Worm (Caenorhabditis elegans): ENCODE measurements around the gene C15F1.5.
A peak's percentile ranks its signal among the peaks of the same experiment; 100 is the strongest.

Gene C15F1.5

ce11 chrII:6958136-6958535, 12.3 kb downstream of the C15F1.5 start:
- TF ChIP-seq xnd-1 (tag; optimal IDR thresholded peaks at IDR 0.05) (no peak), nhr-179 (tag; optimal IDR thresholded peaks at IDR 0.05) (no peak), unc-130 (GFP tag; optimal IDR thresholded peaks at IDR 0.05) (no peak), dpl-1 (GFP tag; optimal IDR thresholded peaks at IDR 0.05) (no peak), Y79H2A.3 (GFP tag; conservative IDR thresholded peaks at IDR 0.05) (no peak), ceh-79 (tag; optimal IDR thresholded peaks at IDR 0.05) (no peak), snpc-1.3 (tag; optimal IDR thresholded peaks at IDR 0.05; ENCODE audit: insufficient read depth) (no peak), hmg-1.2 (GFP tag; IDR thresholded peaks at IDR 0.05) (no peak), tbp1 (GFP tag; optimal IDR thresholded peaks at IDR 0.05) (no peak), snpc-4 (GFP tag; optimal IDR thresholded peaks at IDR 0.05) (no peak), snpc-4 (tag; optimal IDR thresholded peaks at IDR 0.05) (no peak), tlf-1 (GFP tag; optimal IDR thresholded peaks at IDR 0.05) (no peak), ceh-40 (GFP tag; IDR thresholded peaks at IDR 0.05) (no peak), egl-18 (GFP tag; IDR thresholded peaks at IDR 0.05) (no peak), tbx-9 (tag; optimal IDR thresholded peaks at IDR 0.05; ENCODE audit: borderline replicate concordance) (no peak), mcd-1 (GFP tag; IDR thresholded peaks at IDR 0.05) (no peak), athp-1 (tag; optimal IDR thresholded peaks at IDR 0.05) (no peak), lir-1 (GFP tag; conservative IDR thresholded peaks at IDR 0.05) (no peak)

ce11 chrII:6955084-6955697, 15.2 kb downstream of the C15F1.5 start:
- TF ChIP-seq F37B4.10 (GFP tag; IDR thresholded peaks at IDR 0.05) (no peak), fkh-3 (tag; optimal IDR thresholded peaks at IDR 0.05) (no peak), ceh-27 (GFP tag; optimal IDR thresholded peaks at IDR 0.05) (no peak), efl-1 (GFP tag; optimal IDR thresholded peaks at IDR 0.05) (no peak), xnd-1 (tag; optimal IDR thresholded peaks at IDR 0.05) (no peak), Y79H2A.3 (GFP tag; conservative IDR thresholded peaks at IDR 0.05) (no peak), ceh-58 (GFP tag; IDR thresholded peaks at IDR 0.05) (no peak), ceh-40 (GFP tag; IDR thresholded peaks at IDR 0.05) (no peak), lag-1 (GFP tag; IDR thresholded peaks at IDR 0.05) (no peak), ceh-79 (tag; optimal IDR thresholded peaks at IDR 0.05) (no peak), let-607 (tag; optimal IDR thresholded peaks at IDR 0.05) (no peak), aptf-2 (GFP tag; conservative IDR thresholded peaks at IDR 0.05) (no peak), dpl-1 (GFP tag; optimal IDR thresholded peaks at IDR 0.05) (no peak), pbrm-1 (GFP tag; IDR thresholded peaks at IDR 0.05) (0 out of 2 replicates have a peak, but pooled peaks have one; percentile 24), hlh-26 (GFP tag; conservative IDR thresholded peaks at IDR 0.05) (no peak), snpc-3.4 (tag; optimal IDR thresholded peaks at IDR 0.05) (no peak), ekl-4 (GFP tag; IDR thresholded peaks at IDR 0.05) (0 out of 2 replicates have a peak, but pooled peaks have one; percentile 43), zim-3 (tag; optimal IDR thresholded peaks at IDR 0.05) (no peak), Y95B8A.8 (GFP tag; IDR thresholded peaks at IDR 0.05) (no peak), K11D2.4 (GFP tag; IDR thresholded peaks at IDR 0.05) (no peak), hmg-20 (GFP tag; IDR thresholded peaks at IDR 0.05) (no peak), snpc-1.3 (tag; optimal IDR thresholded peaks at IDR 0.05; ENCODE audit: insufficient read depth) (peak; percentile 16), hlh-12 (tag; optimal IDR thresholded peaks at IDR 0.05) (no peak), unc-62 (GFP tag; optimal IDR thresholded peaks at IDR 0.05) (no peak), ztf-25 (GFP tag; IDR thresholded peaks at IDR 0.05) (no peak), rcor-1 (GFP tag; IDR thresholded peaks at IDR 0.05) (no peak), ztf-26 (tag; optimal IDR thresholded peaks at IDR 0.05) (no peak), hsf-1 (GFP tag; IDR thresholded peaks at IDR 0.05) (no peak), gei-17 (GFP tag; optimal IDR thresholded peaks at IDR 0.05) (no peak), him-1 (tag; optimal IDR thresholded peaks at IDR 0.05) (peak; percentile 98), ztf-18 (tag; optimal IDR thresholded peaks at IDR 0.05) (no peak), sdz-38 (tag; optimal IDR thresholded peaks at IDR 0.05) (no peak)
